Worm (Caenorhabditis elegans) whole organism, young adult: ENCODE results near the gene unc-53.
A peak's percentile ranks its signal among the peaks of the same experiment; 100 is the strongest.

Source experiments
- D2030.7 ChIP-seq: fragments of 200-800 bp; sonication (Bioruptor generic); IDR thresholded peaks from 2 replicates; pipeline ENCODE4 v1.3.6; 2022; ENCODE audit warnings: missing genetic modification reagents, missing genetic modification characterization, missing compliant biosample characterization
- F23B12.7 ChIP-seq: sonication (generic microtip); optimal IDR thresholded peaks from 2 replicates; lab custom pipeline; 2017; ENCODE audit warnings: missing genetic modification characterization, mild to moderate bottlenecking, missing compliant biosample characterization, antibody characterized with exemption, moderate library complexity; ENCODE audit not compliant: insufficient read depth
- F33H1.4 ChIP-seq: fragments of 200-800 bp; sonication (Bioruptor generic); IDR thresholded peaks from 2 replicates; pipeline ENCODE4 v1.3.6; 2022; ENCODE audit warnings: missing genetic modification reagents, missing genetic modification characterization, missing compliant biosample characterization
- F39B2.1 ChIP-seq: fragments of 200-800 bp; sonication (Bioruptor generic); IDR thresholded peaks from 2 replicates; pipeline ENCODE4 v1.3.6; 2022; ENCODE audit warnings: missing genetic modification reagents, missing genetic modification characterization, missing compliant biosample characterization
- F49E8.2 ChIP-seq: sonication (generic microtip); optimal IDR thresholded peaks from 3 replicates; lab custom pipeline; 2017; ENCODE audit warnings: missing genetic modification characterization, mild to moderate bottlenecking, missing compliant biosample characterization, antibody characterized with exemption, moderate library complexity; ENCODE audit not compliant: insufficient read depth
- K11D2.4 ChIP-seq: fragments of 200-800 bp; sonication (Bioruptor generic); IDR thresholded peaks from 2 replicates; pipeline ENCODE4 v1.3.6; 2022; ENCODE audit warnings: missing genetic modification reagents, missing genetic modification characterization, missing compliant biosample characterization
- K12H6.12 ChIP-seq: fragments of 200-800 bp; sonication (Bioruptor generic); optimal IDR thresholded peaks from 2 replicates; lab custom pipeline; 2018; ENCODE audit warnings: mild to moderate bottlenecking, missing genetic modification characterization, missing compliant biosample characterization
- Y53F4B.3 ChIP-seq: fragments of 200-800 bp; sonication (Bioruptor generic); IDR thresholded peaks from 2 replicates; pipeline ENCODE4 v1.3.6; 2022; ENCODE audit warnings: missing genetic modification reagents, missing genetic modification characterization, missing compliant biosample characterization
- Y56A3A.18 ChIP-seq: fragments of 200-800 bp; sonication (Bioruptor generic); IDR thresholded peaks from 2 replicates; pipeline ENCODE4 v1.3.6; 2022; ENCODE audit warnings: missing genetic modification reagents, missing genetic modification characterization, missing compliant biosample characterization
- Y95B8A.8 ChIP-seq: fragments of 200-800 bp; sonication (Bioruptor generic); IDR thresholded peaks from 2 replicates; pipeline ENCODE4 v1.3.6; 2022; ENCODE audit warnings: missing genetic modification reagents, missing genetic modification characterization, missing compliant biosample characterization
- ZK185.1 ChIP-seq: sonication (generic microtip); optimal IDR thresholded peaks from 2 replicates; lab custom pipeline; 2016; ENCODE audit warnings: mild to moderate bottlenecking, missing genetic modification characterization, missing compliant biosample characterization; ENCODE audit not compliant: poor library complexity, severe bottlenecking
- attf-5 ChIP-seq: fragments of 200-800 bp; sonication (Bioruptor generic); optimal IDR thresholded peaks from 2 replicates; lab custom pipeline; 2018; ENCODE audit warnings: mild to moderate bottlenecking, missing genetic modification characterization, missing compliant biosample characterization
- bed-1 ChIP-seq: fragments of 200-800 bp; sonication (Bioruptor generic); IDR thresholded peaks from 2 replicates; pipeline ENCODE4 v1.3.6; 2022; ENCODE audit warnings: missing genetic modification reagents, missing genetic modification characterization, missing compliant biosample characterization
- bed-2 ChIP-seq: fragments of 200-800 bp; sonication (Bioruptor generic); IDR thresholded peaks from 2 replicates; pipeline ENCODE4 v1.3.6; 2022; ENCODE audit warnings: missing genetic modification reagents, missing genetic modification characterization, missing compliant biosample characterization
- ccch-3 ChIP-seq: fragments of 200-800 bp; sonication (Bioruptor generic); optimal IDR thresholded peaks from 2 replicates; lab custom pipeline; 2018; ENCODE audit warnings: mild to moderate bottlenecking, missing genetic modification characterization, missing compliant biosample characterization
- cebp-2 ChIP-seq: fragments of 200-800 bp; sonication (Bioruptor generic); IDR thresholded peaks from 2 replicates; pipeline ENCODE4 v1.3.6; 2022; ENCODE audit warnings: missing genetic modification characterization, missing compliant biosample characterization
- ceh-100 ChIP-seq: fragments of 200-800 bp; sonication (Bioruptor generic); IDR thresholded peaks from 2 replicates; pipeline ENCODE4 v1.3.6; 2022; ENCODE audit warnings: missing genetic modification reagents, missing genetic modification characterization, missing compliant biosample characterization
- ceh-40 ChIP-seq: fragments of 200-800 bp; sonication (Bioruptor generic); IDR thresholded peaks from 2 replicates; pipeline ENCODE4 v1.3.6; 2022; ENCODE audit warnings: missing genetic modification characterization, missing compliant biosample characterization
- die-1 ChIP-seq: sonication (generic microtip); optimal IDR thresholded peaks from 2 replicates; lab custom pipeline; 2016; ENCODE audit warnings: missing genotype, mild to moderate bottlenecking, missing genetic modification characterization, missing compliant biosample characterization
- dox-1 ChIP-seq: fragments of 200-800 bp; sonication (Bioruptor generic); IDR thresholded peaks from 2 replicates; pipeline ENCODE4 v1.3.6; 2022; ENCODE audit warnings: missing genetic modification reagents, missing genetic modification characterization, missing compliant biosample characterization
- dpff-1 ChIP-seq: sonication (generic microtip); optimal IDR thresholded peaks from 2 replicates; lab custom pipeline; 2017; ENCODE audit warnings: mild to moderate bottlenecking, missing genetic modification characterization, missing compliant biosample characterization
- efl-1 ChIP-seq: fragments of 150-350 bp; optimal IDR thresholded peaks from 2 replicates; lab custom pipeline; 2014; ENCODE audit warnings: missing biosample characterization, missing genetic modification reagents, missing genetic modification characterization
- egl-18 ChIP-seq: fragments of 200-800 bp; sonication (Bioruptor generic); IDR thresholded peaks from 2 replicates; pipeline ENCODE4 v1.3.6; 2022; ENCODE audit warnings: missing genetic modification reagents, missing genetic modification characterization, missing compliant biosample characterization
- him-1 ChIP-seq: sonication (generic microtip); optimal IDR thresholded peaks from 2 replicates; lab custom pipeline; 2016; ENCODE audit warnings: missing genotype, missing genetic modification reagents, missing genetic modification characterization, missing compliant biosample characterization
- hmg-1.2 ChIP-seq: fragments of 200-800 bp; sonication (Bioruptor generic); IDR thresholded peaks from 2 replicates; pipeline ENCODE4 v1.3.6; 2022; ENCODE audit warnings: missing genetic modification reagents, missing genetic modification characterization, missing compliant biosample characterization
- hmg-20 ChIP-seq: fragments of 200-800 bp; sonication (Bioruptor generic); IDR thresholded peaks from 2 replicates; pipeline ENCODE4 v1.3.6; 2022; ENCODE audit warnings: missing genetic modification reagents, missing genetic modification characterization, missing compliant biosample characterization
- hrde-1 ChIP-seq: sonication (generic microtip); optimal IDR thresholded peaks from 2 replicates; lab custom pipeline; 2016; ENCODE audit warnings: missing genetic modification characterization, mild to moderate bottlenecking, missing compliant biosample characterization, moderate library complexity, missing genotype, missing genetic modification reagents, borderline replicate concordance
- lin-35 ChIP-seq, 3 experiments: fragments of 150-350 bp in 2 of 3; sonication (generic microtip) in 1 of 3; optimal IDR thresholded peaks; 2 replicates each; lab custom pipeline; 2014 to 2018; ENCODE audit warnings: missing biosample characterization in 3 of 3, missing genetic modification characterization in 3 of 3, missing genetic modification reagents in 3 of 3
- lin-40 ChIP-seq: sonication (generic microtip); optimal IDR thresholded peaks from 2 replicates; lab custom pipeline; 2016; ENCODE audit warnings: missing genetic modification characterization, mild to moderate bottlenecking, missing compliant biosample characterization, missing genotype, missing genetic modification reagents
- lin-54 ChIP-seq: fragments of 200-800 bp; sonication (Bioruptor generic); optimal IDR thresholded peaks from 2 replicates; lab custom pipeline; 2018; ENCODE audit warnings: mild to moderate bottlenecking, missing genetic modification characterization, missing compliant biosample characterization
- madf-10 ChIP-seq: sonication (generic microtip); optimal IDR thresholded peaks from 2 replicates; lab custom pipeline; 2016; ENCODE audit warnings: mild to moderate bottlenecking, missing genetic modification characterization, missing compliant biosample characterization
- mxl-1 ChIP-seq: sonication (generic microtip); optimal IDR thresholded peaks from 2 replicates; lab custom pipeline; 2016; ENCODE audit warnings: missing genetic modification characterization, missing compliant biosample characterization
- nfya-1 ChIP-seq: sonication (generic microtip); optimal IDR thresholded peaks from 2 replicates; lab custom pipeline; 2017; ENCODE audit warnings: antibody characterized with exemption, missing compliant biosample characterization, missing genetic modification characterization, borderline replicate concordance; ENCODE audit not compliant: insufficient read depth
- nfyb-1 ChIP-seq: fragments of 200-800 bp; sonication (Bioruptor generic); IDR thresholded peaks from 2 replicates; pipeline ENCODE4 v1.3.6; 2022; ENCODE audit warnings: missing genetic modification reagents, missing genetic modification characterization, missing compliant biosample characterization
- pha-4 ChIP-seq: fragments of 150-350 bp; sonication (generic microtip); optimal IDR thresholded peaks from 2 replicates; lab custom pipeline; 2014; ENCODE audit warnings: missing biosample characterization, missing genetic modification reagents, missing genetic modification characterization
- rec-8 ChIP-seq, 2 experiments: sonication (generic microtip); optimal IDR thresholded peaks; 2 replicates each; lab custom pipeline; 2016; ENCODE audit warnings: mild to moderate bottlenecking in 2 of 2, missing genetic modification characterization in 2 of 2, missing genetic modification reagents in 2 of 2, missing genotype in 2 of 2, missing biosample characterization in 1 of 2, missing compliant biosample characterization in 1 of 2, moderate library complexity in 1 of 2
- rpc-1 ChIP-seq, 2 experiments: fragments of 150-350 bp in 1 of 2; sonication (generic microtip) in 1 of 2; optimal IDR thresholded peaks; 2 replicates each; lab custom pipeline; 2014 to 2018; ENCODE audit warnings: missing biosample characterization in 1 of 2, missing genetic modification characterization in 1 of 2, missing genetic modification reagents in 1 of 2, missing genotype in 1 of 2
- sea-2 ChIP-seq: fragments of 200-800 bp; sonication (Bioruptor generic); IDR thresholded peaks from 2 replicates; pipeline ENCODE4 v1.3.6; 2022; ENCODE audit warnings: missing genetic modification characterization, missing compliant biosample characterization
- snpc-3.4 ChIP-seq: sonication (generic microtip); optimal IDR thresholded peaks from 2 replicates; lab custom pipeline; 2017; ENCODE audit warnings: missing genetic modification characterization, mild to moderate bottlenecking, missing compliant biosample characterization, antibody characterized with exemption, moderate library complexity, missing genotype, missing genetic modification reagents
- tbp1 ChIP-seq: fragments of 200-800 bp; sonication (Bioruptor generic); optimal IDR thresholded peaks from 2 replicates; lab custom pipeline; 2018; ENCODE audit warnings: mild to moderate bottlenecking, missing genetic modification characterization, missing compliant biosample characterization
- unc-130 ChIP-seq: sonication (generic microtip); optimal IDR thresholded peaks from 2 replicates; lab custom pipeline; 2016; ENCODE audit warnings: missing genetic modification reagents, missing genetic modification characterization, missing compliant biosample characterization
- xnd-1 ChIP-seq: sonication (generic microtip); optimal IDR thresholded peaks from 2 replicates; lab custom pipeline; 2016; ENCODE audit warnings: missing genotype, missing genetic modification reagents, missing genetic modification characterization, missing compliant biosample characterization
- zim-3 ChIP-seq: sonication (generic microtip); optimal IDR thresholded peaks from 2 replicates; lab custom pipeline; 2017; ENCODE audit warnings: mild to moderate bottlenecking, missing genetic modification characterization, moderate library complexity, missing compliant biosample characterization
- ztf-22 ChIP-seq: fragments of 200-800 bp; sonication (Bioruptor generic); optimal IDR thresholded peaks from 2 replicates; lab custom pipeline; 2018; ENCODE audit warnings: mild to moderate bottlenecking, missing genetic modification characterization, moderate library complexity, missing compliant biosample characterization
- ztf-28 ChIP-seq: fragments of 200-800 bp; sonication (Bioruptor generic); IDR thresholded peaks from 2 replicates; pipeline ENCODE4 v1.3.6; 2022; ENCODE audit warnings: missing genetic modification reagents, missing genetic modification characterization, missing compliant biosample characterization
- ztf-3 ChIP-seq: fragments of 200-800 bp; sonication (Bioruptor generic); optimal IDR thresholded peaks from 2 replicates; lab custom pipeline; 2018; ENCODE audit warnings: mild to moderate bottlenecking, missing genetic modification characterization, missing compliant biosample characterization

Gene unc-53

ce11 chrII:11050678-11051077 is 38.6 kb downstream of the unc-53 start (continued):
- TF ChIP-seq attf-5 (GFP tag; lab: Kevin White, UChicago): no peak
- TF ChIP-seq him-1 (tag; lab: Kevin White, UChicago): no peak
- TF ChIP-seq cebp-2 (GFP tag; lab: Robert Waterston, UW): no peak
- TF ChIP-seq K12H6.12 (tag; lab: Kevin White, UChicago): no peak
- no peak for TF ChIP-seq Y56A3A.18 (GFP tag; lab: Robert Waterston, UW)
- no peak for TF ChIP-seq ccch-3
- TF ChIP-seq F39B2.1: peak; percentile 19; the same call in 1 of the 2 replicates
- TF ChIP-seq F23B12.7: no peak
- no peak for TF ChIP-seq rec-8 (tag; optimal IDR thresholded peaks at IDR 0.05; lab: Kevin White, UChicago)
- TF ChIP-seq hrde-1 (tag; lab: Kevin White, UChicago): no peak
- TF ChIP-seq zim-3 (tag; lab: Kevin White, UChicago): no peak

ce11 chrII:11049876-11050275 is 39.4 kb downstream of the unc-53 start, which contains the start of the genes sdhd-1 and ilkp-1:
Gene sdhd-1, minus strand, starts transcription at chrII:11049913.
Gene ilkp-1, plus strand, starts transcription at chrII:11050255.
- TF ChIP-seq F33H1.4 (no peak), bed-1 (GFP tag; lab: Robert Waterston, UW) (no peak), ztf-22 (GFP tag; lab: Kevin White, UChicago) (no peak), K11D2.4 (GFP tag; lab: Robert Waterston, UW) (no peak), pha-4 (tag; lab: Kevin White, UChicago) (no peak), dox-1 (no peak), ceh-100 (GFP tag; lab: Robert Waterston, UW) (no peak), nfyb-1 (GFP tag; lab: Robert Waterston, UW) (no peak), mxl-1 (no peak), attf-5 (GFP tag; lab: Kevin White, UChicago) (peak; percentile 20), rpc-1 (optimal IDR thresholded peaks at IDR 0.05; lab: Kevin White, UChicago) (no peak), rpc-1 (tag; optimal IDR thresholded peaks at IDR 0.05; lab: Kevin White, UChicago) (no peak), sea-2 (GFP tag; lab: Robert Waterston, UW) (no peak), unc-130 (no peak), ZK185.1 (tag; lab: Kevin White, UChicago) (no peak), Y95B8A.8 (GFP tag; lab: Robert Waterston, UW) (no peak), madf-10 (tag; lab: Kevin White, UChicago) (no peak), D2030.7 (GFP tag; lab: Robert Waterston, UW) (no peak), ztf-28 (GFP tag; lab: Robert Waterston, UW) (no peak), snpc-3.4 (tag; lab: Kevin White, UChicago) (no peak), xnd-1 (tag; lab: Kevin White, UChicago) (no peak), die-1 (tag; lab: Kevin White, UChicago) (no peak), hmg-1.2 (GFP tag; lab: Robert Waterston, UW) (peak; percentile 48; the same call in 1 of the 2 replicates), efl-1 (peak; percentile 33), ztf-3 (GFP tag; lab: Kevin White, UChicago) (no peak), egl-18 (no peak), F49E8.2 (no peak), bed-2 (GFP tag; lab: Robert Waterston, UW) (no peak), ceh-40 (GFP tag; lab: Robert Waterston, UW) (no peak), nfya-1 (no peak), Y53F4B.3 (GFP tag; lab: Robert Waterston, UW) (no peak), lin-40 (no peak), hmg-20 (GFP tag; lab: Robert Waterston, UW) (no peak), tbp1 (GFP tag; lab: Kevin White, UChicago) (no peak), rec-8 (tag; optimal IDR thresholded peaks at IDR 0.05; lab: Kevin White, UChicago) (no peak), dpff-1 (no peak), lin-35 (GFP tag; optimal IDR thresholded peaks at IDR 0.05; lab: Kevin White, UChicago) (peak in 1 of 3 experiments; percentile 54), lin-54 (GFP tag; lab: Kevin White, UChicago) (peak; percentile 55)
